Worm (Caenorhabditis elegans): Measurements from ENCODE around the gene art-1.

- TF ChIP-seq bed-2 (GFP tag; IDR thresholded peaks at IDR 0.05) (no peak), F55B11.4 (tag; optimal IDR thresholded peaks at IDR 0.05; ENCODE audit: borderline replicate concordance, insufficient read depth) (no peak), unc-62 (GFP tag; optimal IDR thresholded peaks at IDR 0.05) (no peak), ztf-6 (GFP tag; IDR thresholded peaks at IDR 0.05) (no peak), nhr-80 (tag; optimal IDR thresholded peaks at IDR 0.05) (peak; percentile 10), lin-26 (GFP tag; IDR thresholded peaks at IDR 0.05) (no peak), pha-4 (tag; optimal IDR thresholded peaks at IDR 0.05) (no peak), zim-3 (tag; optimal IDR thresholded peaks at IDR 0.05) (no peak)
These were observed 42.0 kb downstream of the art-1 start for ce11 chrII:6930072-6930471.

All from whole organism, young adult.